Worm (Caenorhabditis elegans): ENCODE data around the gene penr-1.
A peak's percentile ranks its signal among the peaks of the same experiment; 100 is the strongest.

The penr-1 gene

ce11 chrV:5275426-5276007 lies 6.2 kb downstream of the penr-1 start (continued):
- TF ChIP-seq let-607 (tag; optimal IDR thresholded peaks at IDR 0.05) (no peak), K12H6.12 (tag; optimal IDR thresholded peaks at IDR 0.05) (no peak), rec-8 (tag; optimal IDR thresholded peaks at IDR 0.05) (peak in 1 of 2 experiments; percentile 29), ets-4 (GFP tag; optimal IDR thresholded peaks at IDR 0.05) (no peak), ceh-40 (GFP tag; IDR thresholded peaks at IDR 0.05) (no peak), nfyb-1 (GFP tag; IDR thresholded peaks at IDR 0.05) (no peak), repo-1 (tag; optimal IDR thresholded peaks at IDR 0.05) (peak; percentile 82), egrh-3 (GFP tag; IDR thresholded peaks at IDR 0.05) (no peak), lag-1 (GFP tag; IDR thresholded peaks at IDR 0.05) (no peak), tbp1 (GFP tag; optimal IDR thresholded peaks at IDR 0.05) (peak; percentile 29), nfya-2 (GFP tag; IDR thresholded peaks at IDR 0.05) (no peak), tlf-1 (GFP tag; optimal IDR thresholded peaks at IDR 0.05) (peak; percentile 5), rpc-1 (optimal IDR thresholded peaks at IDR 0.05) (no peak), rpc-1 (tag; optimal IDR thresholded peaks at IDR 0.05) (no peak)

- TF ChIP-seq lin-54 (GFP tag; optimal IDR thresholded peaks at IDR 0.05) (no peak), lsl-1 (GFP tag; optimal IDR thresholded peaks at IDR 0.05) (peak; percentile 26)
Measured at ce11 chrV:5278001-5278400, 8.7 kb downstream of the penr-1 start, which contains the start of gene B0238.9. Gene B0238.9 (minus strand): TSS chrV:5278101.

ce11 chrV:5284270-5284980 lies 15.1 kb downstream of the penr-1 start:
- TF ChIP-seq nhr-27 (tag; optimal IDR thresholded peaks at IDR 0.05) (peak; percentile 51), die-1 (tag; optimal IDR thresholded peaks at IDR 0.05) (peak; percentile 48), F57A8.1 (GFP tag; optimal IDR thresholded peaks at IDR 0.05) (peak; percentile 52), ztf-22 (GFP tag; optimal IDR thresholded peaks at IDR 0.05) (peak; percentile 80), F55B11.4 (tag; optimal IDR thresholded peaks at IDR 0.05; ENCODE audit: borderline replicate concordance, insufficient read depth) (peak; percentile 42), lin-54 (GFP tag; optimal IDR thresholded peaks at IDR 0.05) (peak; percentile 5), hlh-12 (tag; optimal IDR thresholded peaks at IDR 0.05) (peak; percentile 58), ceh-79 (tag; optimal IDR thresholded peaks at IDR 0.05) (peak; percentile 72), sptf-2 (GFP tag; optimal IDR thresholded peaks at IDR 0.05) (peak; percentile 61), nhr-179 (tag; optimal IDR thresholded peaks at IDR 0.05) (peak; percentile 15), athp-1 (tag; optimal IDR thresholded peaks at IDR 0.05) (peak; percentile 10), ets-4 (GFP tag; optimal IDR thresholded peaks at IDR 0.05) (peak; percentile 76), fkh-3 (tag; optimal IDR thresholded peaks at IDR 0.05) (peak; percentile 57), rec-8 (tag; optimal IDR thresholded peaks at IDR 0.05) (peak; percentile 3 to 18)

DNA sequence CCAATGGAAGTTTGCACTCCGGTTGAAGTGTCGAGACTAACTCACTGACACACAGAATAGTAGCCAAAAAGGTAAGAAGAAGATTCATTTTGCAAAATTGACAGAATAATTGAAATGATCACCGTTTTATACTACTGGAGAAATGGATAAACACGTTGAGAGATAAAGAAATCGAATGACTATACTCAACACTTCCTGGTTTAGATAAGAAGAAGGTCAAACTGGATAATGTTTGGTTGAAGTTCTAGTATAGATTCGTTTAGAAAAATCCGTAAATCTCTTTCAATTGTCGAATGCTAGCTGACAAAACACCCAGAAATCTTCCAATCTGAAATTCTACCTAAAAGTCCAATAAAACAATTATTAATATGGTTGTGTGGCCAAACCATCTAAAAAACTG lies 18.0 kb downstream of the penr-1 start, which contains the start of gene Y49G5A.1:
Gene Y49G5A.1 (minus strand): TSS at position 101 of the 400 bp plus-strand sequence.
- TF ChIP-seq ceh-100 (GFP tag; IDR thresholded peaks at IDR 0.05) (no peak), rcor-1 (GFP tag; IDR thresholded peaks at IDR 0.05) (no peak), bed-2 (GFP tag; IDR thresholded peaks at IDR 0.05) (no peak), ztf-18 (tag; optimal IDR thresholded peaks at IDR 0.05) (no peak), dpff-1 (tag; optimal IDR thresholded peaks at IDR 0.05) (no peak), ZK185.1 (tag; optimal IDR thresholded peaks at IDR 0.05; ENCODE audit: poor library complexity, severe bottlenecking) (no peak), T26A5.8 (tag; optimal IDR thresholded peaks at IDR 0.05) (no peak), ets-4 (GFP tag; optimal IDR thresholded peaks at IDR 0.05) (no peak), ccch-3 (GFP tag; optimal IDR thresholded peaks at IDR 0.05) (no peak), tbx-9 (tag; optimal IDR thresholded peaks at IDR 0.05; ENCODE audit: borderline replicate concordance) (no peak), K12H6.12 (tag; optimal IDR thresholded peaks at IDR 0.05) (no peak), F52B5.7 (tag; optimal IDR thresholded peaks at IDR 0.05) (no peak), ztf-3 (GFP tag; optimal IDR thresholded peaks at IDR 0.05) (no peak), D2030.7 (GFP tag; IDR thresholded peaks at IDR 0.05) (no peak), snpc-4 (GFP tag; optimal IDR thresholded peaks at IDR 0.05) (no peak), snpc-4 (tag; optimal IDR thresholded peaks at IDR 0.05) (no peak), Y53G8AR.9 (GFP tag; conservative IDR thresholded peaks at IDR 0.05) (no peak), him-1 (tag; optimal IDR thresholded peaks at IDR 0.05) (no peak)
